Worm (Caenorhabditis elegans) whole organism, L4/young adult: ENCODE data around the gene srh-208.

Experiments
- W03F9.2 ChIP-seq: fragments of 150-350 bp; optimal IDR thresholded peaks from 2 replicates; lab custom pipeline; 2014; ENCODE audit warnings: missing biosample characterization, missing genetic modification characterization
- him-1 ChIP-seq: sonication (generic microtip); optimal IDR thresholded peaks from 2 replicates; lab custom pipeline; 2016; ENCODE audit warnings: missing genotype, missing genetic modification reagents, missing genetic modification characterization, missing compliant biosample characterization

ce11 chrV:19279888-19280287 is 37.3 kb upstream of the srh-208 start, which contains the start of gene F21D9.8:
- TF ChIP-seq W03F9.2 (tag; lab: Kevin White, UChicago) (no peak), him-1 (tag; lab: Kevin White, UChicago) (no peak)
